Worm (Caenorhabditis elegans): ENCODE measurements around the gene ZK632.10.

DNA sequence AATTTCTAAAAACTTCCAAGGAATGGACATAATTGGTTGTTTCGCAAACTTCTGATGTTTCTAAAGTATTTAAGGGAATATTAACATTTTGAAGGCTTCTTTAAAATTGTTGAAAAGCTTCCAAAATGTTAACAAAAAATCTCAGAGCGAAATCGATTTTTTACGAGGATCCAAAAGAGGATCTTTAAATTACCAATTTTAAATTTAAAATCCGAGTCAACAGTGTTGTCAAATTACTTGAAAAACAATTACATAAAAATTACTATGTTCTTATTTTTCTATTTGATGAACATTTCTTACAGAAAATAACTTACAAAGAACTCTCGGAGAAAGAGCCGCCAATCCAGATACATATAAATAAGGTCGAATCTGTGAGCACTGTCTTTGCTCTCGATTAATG, 49.4 kb upstream of the ZK632.10 start, which contains the start of gene ZK757.10:
- TF ChIP-seq flt-1 (GFP tag; IDR thresholded peaks at IDR 0.05) (no peak), tab-1 (GFP tag; IDR thresholded peaks at IDR 0.05) (no peak), cog-1 (tag; optimal IDR thresholded peaks at IDR 0.05) (no peak), klf-2 (GFP tag; conservative IDR thresholded peaks at IDR 0.05) (no peak), ztf-23 (GFP tag; IDR thresholded peaks at IDR 0.05) (no peak), med-1 (GFP tag; optimal IDR thresholded peaks at IDR 0.05; ENCODE audit: insufficient read depth) (no peak), T22C8.4 (GFP tag; IDR thresholded peaks at IDR 0.05) (no peak), ref-1 (GFP tag; conservative IDR thresholded peaks at IDR 0.05) (no peak)

Data from whole organism, midembryonic.